Worm (Caenorhabditis elegans): ENCODE results near the gene T22D1.5.

The T22D1.5 gene

ce11 chrIV:6881183-6881582 is 22.6 kb upstream of the T22D1.5 start (continued):
- TF ChIP-seq nhr-90 (tag; optimal IDR thresholded peaks at IDR 0.05) (no peak), zim-3 (tag; optimal IDR thresholded peaks at IDR 0.05) (no peak), let-607 (tag; optimal IDR thresholded peaks at IDR 0.05) (no peak), him-1 (tag; optimal IDR thresholded peaks at IDR 0.05) (no peak), sea-2 (GFP tag; IDR thresholded peaks at IDR 0.05) (no peak), snpc-3.4 (tag; optimal IDR thresholded peaks at IDR 0.05) (no peak), madf-10 (tag; optimal IDR thresholded peaks at IDR 0.05) (no peak), ceh-79 (tag; optimal IDR thresholded peaks at IDR 0.05) (no peak), egrh-3 (GFP tag; IDR thresholded peaks at IDR 0.05) (no peak), ets-4 (GFP tag; optimal IDR thresholded peaks at IDR 0.05) (no peak), lir-1 (GFP tag; conservative IDR thresholded peaks at IDR 0.05) (no peak), Y53F4B.3 (GFP tag; IDR thresholded peaks at IDR 0.05) (no peak), F57A8.1 (GFP tag; optimal IDR thresholded peaks at IDR 0.05) (no peak), hmg-1.2 (GFP tag; IDR thresholded peaks at IDR 0.05) (peak; percentile 22; the same call in 1 of the 2 replicates), gei-17 (GFP tag; optimal IDR thresholded peaks at IDR 0.05) (no peak), tbp1 (GFP tag; optimal IDR thresholded peaks at IDR 0.05) (no peak), ZK185.1 (tag; optimal IDR thresholded peaks at IDR 0.05; ENCODE audit: poor library complexity, severe bottlenecking) (no peak), K12H6.12 (tag; optimal IDR thresholded peaks at IDR 0.05) (peak; percentile 55), athp-1 (tag; optimal IDR thresholded peaks at IDR 0.05) (no peak), attf-6 (GFP tag; IDR thresholded peaks at IDR 0.05) (no peak), somi-1 (GFP tag; optimal IDR thresholded peaks at IDR 0.05) (peak; percentile 18), snpc-1.1 (tag; optimal IDR thresholded peaks at IDR 0.05; ENCODE audit: insufficient read depth) (no peak), ccch-3 (GFP tag; optimal IDR thresholded peaks at IDR 0.05) (no peak), Y95B8A.8 (GFP tag; IDR thresholded peaks at IDR 0.05) (no peak), Y53G8AR.9 (GFP tag; conservative IDR thresholded peaks at IDR 0.05) (no peak), C06A6.2 (GFP tag; conservative IDR thresholded peaks at IDR 0.05) (0 out of 2 replicates have a peak, but pooled peaks have one; percentile 21), nfya-2 (GFP tag; IDR thresholded peaks at IDR 0.05) (no peak), nhr-179 (tag; optimal IDR thresholded peaks at IDR 0.05) (no peak), ztf-3 (GFP tag; optimal IDR thresholded peaks at IDR 0.05) (no peak), egl-18 (GFP tag; IDR thresholded peaks at IDR 0.05) (no peak), unc-130 (GFP tag; optimal IDR thresholded peaks at IDR 0.05) (no peak), sdz-38 (tag; optimal IDR thresholded peaks at IDR 0.05) (no peak)

ce11 chrIV:6883342-6883741 is 20.4 kb upstream of the T22D1.5 start, which contains the start of gene tre-2:
tre-2 (minus strand) TSS chrIV:6883442.
- TF ChIP-seq ztf-18 (tag; optimal IDR thresholded peaks at IDR 0.05) (no peak), lin-40 (tag; optimal IDR thresholded peaks at IDR 0.05) (no peak), nhr-179 (tag; optimal IDR thresholded peaks at IDR 0.05) (no peak), B0019.2 (GFP tag; conservative IDR thresholded peaks at IDR 0.05) (no peak), ekl-4 (GFP tag; IDR thresholded peaks at IDR 0.05) (no peak), attf-6 (GFP tag; IDR thresholded peaks at IDR 0.05) (no peak), K11D2.4 (GFP tag; IDR thresholded peaks at IDR 0.05) (no peak), C17E4.6 (GFP tag; IDR thresholded peaks at IDR 0.05) (no peak), D2030.7 (GFP tag; IDR thresholded peaks at IDR 0.05) (no peak), dpl-1 (GFP tag; optimal IDR thresholded peaks at IDR 0.05) (no peak), chd-7 (tag; optimal IDR thresholded peaks at IDR 0.05) (no peak)
